Worm (Caenorhabditis elegans): ENCODE data around the gene lido-15.

DNA sequence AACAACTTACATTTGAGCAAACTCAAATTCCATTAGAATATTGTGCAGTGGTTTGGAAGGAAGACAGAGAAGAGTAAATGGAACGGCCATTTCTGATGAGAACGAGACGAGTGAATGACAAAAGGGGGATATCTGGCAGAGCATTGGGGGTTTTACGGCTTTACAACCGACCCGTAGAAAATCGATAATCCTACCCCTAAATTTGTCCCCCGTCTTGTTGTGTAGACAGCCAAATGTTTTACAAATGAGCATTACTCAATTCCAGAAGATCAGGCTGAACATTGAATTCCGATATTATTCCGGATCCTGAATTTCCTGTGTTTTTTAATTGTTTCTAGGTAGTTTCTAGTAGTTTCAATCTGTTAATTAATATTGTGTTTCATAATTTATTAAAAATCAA, 18.7 kb upstream of the lido-15 start, which contains the start of gene fbxb-99:
- no peak for TF ChIP-seq nhr-237 (tag; optimal IDR thresholded peaks at IDR 0.05)
- no peak for TF ChIP-seq elt-1 (tag; optimal IDR thresholded peaks at IDR 0.05; ENCODE audit: borderline replicate concordance, insufficient read depth)
- no peak for TF ChIP-seq elt-3 (tag; optimal IDR thresholded peaks at IDR 0.05)
- no peak for TF ChIP-seq nhr-12 (tag; optimal IDR thresholded peaks at IDR 0.05)
- no peak for TF ChIP-seq nhr-28 (tag; optimal IDR thresholded peaks at IDR 0.05)
- no peak for TF ChIP-seq ztf-11 (tag; optimal IDR thresholded peaks at IDR 0.05)
- no peak for TF ChIP-seq ces-1 (GFP tag; optimal IDR thresholded peaks at IDR 0.05)
- no peak for TF ChIP-seq nhr-76 (tag; optimal IDR thresholded peaks at IDR 0.05)
- TF ChIP-seq sptf-1 (tag; optimal IDR thresholded peaks at IDR 0.05), result no peak
- no peak for TF ChIP-seq lin-13 (tag; optimal IDR thresholded peaks at IDR 0.05)
